Worm (Caenorhabditis elegans): ENCODE data around the gene ZK546.4.

- TF ChIP-seq lin-13 (GFP tag; optimal IDR thresholded peaks at IDR 0.05) (no peak), hlh-17 (GFP tag; optimal IDR thresholded peaks at IDR 0.05; ENCODE audit: borderline replicate concordance) (no peak), nhr-76 (tag; optimal IDR thresholded peaks at IDR 0.05) (no peak), zag-1 (tag; optimal IDR thresholded peaks at IDR 0.05) (no peak), nhr-11 (tag; optimal IDR thresholded peaks at IDR 0.05) (no peak), ztf-4 (tag; optimal IDR thresholded peaks at IDR 0.05) (no peak), pag-3 (tag; optimal IDR thresholded peaks at IDR 0.05; ENCODE audit: borderline replicate concordance, insufficient read depth) (no peak), unc-130 (tag; optimal IDR thresholded peaks at IDR 0.05) (no peak), sptf-1 (tag; optimal IDR thresholded peaks at IDR 0.05) (no peak), elt-2 (tag; optimal IDR thresholded peaks at IDR 0.05) (peak; percentile 84)
These were observed 29.8 kb downstream of the ZK546.4 start for ce11 chrII:4967636-4968035.
